Worm (Caenorhabditis elegans) whole organism, young adult: ENCODE measurements around the gene F49C12.5.

Experiments
- F49E8.2 ChIP-seq: sonication (generic microtip); optimal IDR thresholded peaks from 3 replicates; lab custom pipeline; 2017; ENCODE audit warnings: missing genetic modification characterization, mild to moderate bottlenecking, missing compliant biosample characterization, antibody characterized with exemption, moderate library complexity; ENCODE audit not compliant: insufficient read depth
- F57A8.1 ChIP-seq: fragments of 200-800 bp; sonication (Bioruptor generic); optimal IDR thresholded peaks from 2 replicates; lab custom pipeline; 2018; ENCODE audit warnings: mild to moderate bottlenecking, missing genetic modification characterization, moderate library complexity, missing compliant biosample characterization
- F57C9.4 ChIP-seq: sonication (generic microtip); optimal IDR thresholded peaks from 2 replicates; lab custom pipeline; 2017; ENCODE audit warnings: mild to moderate bottlenecking, missing genetic modification characterization, missing compliant biosample characterization
- Y95B8A.8 ChIP-seq: fragments of 200-800 bp; sonication (Bioruptor generic); IDR thresholded peaks from 2 replicates; pipeline ENCODE4 v1.3.6; 2022; ENCODE audit warnings: missing genetic modification reagents, missing genetic modification characterization, missing compliant biosample characterization
- akir-1 ChIP-seq: fragments of 200-800 bp; sonication (Bioruptor generic); optimal IDR thresholded peaks from 2 replicates; lab custom pipeline; 2018; ENCODE audit warnings: mild to moderate bottlenecking, missing genetic modification characterization, moderate library complexity, missing compliant biosample characterization
- aptf-2 ChIP-seq: fragments of 200-800 bp; sonication (Bioruptor generic); conservative IDR thresholded peaks from 2 replicates; pipeline ENCODE4 v1.3.6; 2022; ENCODE audit warnings: missing genetic modification reagents, missing genetic modification characterization, missing compliant biosample characterization
- cebp-2 ChIP-seq: fragments of 200-800 bp; sonication (Bioruptor generic); IDR thresholded peaks from 2 replicates; pipeline ENCODE4 v1.3.6; 2022; ENCODE audit warnings: missing genetic modification characterization, missing compliant biosample characterization
- ceh-91 ChIP-seq: fragments of 200-800 bp; sonication (Bioruptor generic); IDR thresholded peaks from 2 replicates; pipeline ENCODE4 v1.3.6; 2022; ENCODE audit warnings: missing genetic modification reagents, missing genetic modification characterization, missing compliant biosample characterization
- chd-7 ChIP-seq: sonication (generic microtip); optimal IDR thresholded peaks from 2 replicates; lab custom pipeline; 2016; ENCODE audit warnings: mild to moderate bottlenecking, missing genetic modification characterization, moderate library complexity, missing compliant biosample characterization
- nfya-2 ChIP-seq: fragments of 200-800 bp; sonication (Bioruptor generic); IDR thresholded peaks from 2 replicates; pipeline ENCODE4 v1.3.6; 2022; ENCODE audit warnings: missing genetic modification reagents, missing genetic modification characterization, missing compliant biosample characterization
- sptf-2 ChIP-seq: fragments of 200-800 bp; sonication (Bioruptor generic); optimal IDR thresholded peaks from 2 replicates; lab custom pipeline; 2018; ENCODE audit warnings: mild to moderate bottlenecking, missing genetic modification characterization, missing compliant biosample characterization
- tlf-1 ChIP-seq: fragments of 200-800 bp; sonication (Bioruptor generic); optimal IDR thresholded peaks from 2 replicates; lab custom pipeline; 2018; ENCODE audit warnings: mild to moderate bottlenecking, missing genetic modification characterization, missing compliant biosample characterization
- ztf-3 ChIP-seq: fragments of 200-800 bp; sonication (Bioruptor generic); optimal IDR thresholded peaks from 2 replicates; lab custom pipeline; 2018; ENCODE audit warnings: mild to moderate bottlenecking, missing genetic modification characterization, missing compliant biosample characterization
- ztf-6 ChIP-seq: fragments of 200-800 bp; sonication (Bioruptor generic); IDR thresholded peaks from 2 replicates; pipeline ENCODE4 v1.3.6; 2022; ENCODE audit warnings: missing genetic modification reagents, missing genetic modification characterization, missing compliant biosample characterization

- no peak for TF ChIP-seq nfya-2 (GFP tag; lab: Robert Waterston, UW)
- TF ChIP-seq cebp-2 (GFP tag; lab: Robert Waterston, UW): no peak
- TF ChIP-seq ceh-91: no peak
- TF ChIP-seq ztf-6 (GFP tag; lab: Robert Waterston, UW): no peak
- TF ChIP-seq F49E8.2 (tag; lab: Kevin White, UChicago): no peak
- TF ChIP-seq chd-7 (tag; lab: Kevin White, UChicago): no peak
- TF ChIP-seq Y95B8A.8 (GFP tag; lab: Robert Waterston, UW): no peak
- no peak for TF ChIP-seq F57C9.4
- TF ChIP-seq sptf-2 (GFP tag; lab: Kevin White, UChicago): no peak
- TF ChIP-seq akir-1 (GFP tag; lab: Kevin White, UChicago): no peak
- TF ChIP-seq F57A8.1: no peak
- TF ChIP-seq aptf-2 (GFP tag; lab: Robert Waterston, UW): no peak
- no peak for TF ChIP-seq ztf-3 (GFP tag; lab: Kevin White, UChicago)
- no peak for TF ChIP-seq tlf-1 (GFP tag; lab: Kevin White, UChicago)
Observed at ce11 chrIV:9353728-9354127, 49.0 kb downstream of the F49C12.5 start.
